Fruit fly (Drosophila melanogaster): ENCODE measurements around the gene grp.

Gene grp

dm6 chr2L:16729556-16729955 lies 49.7 kb downstream of the grp start, which contains the start of gene Tsen2:
Tsen2 (plus strand) TSS chr2L:16729777.
- TF ChIP-seq BEAF-32 (GFP tag; optimal IDR thresholded peaks at IDR 0.05) = peak; percentile 34
- peak; percentile 48 for TF ChIP-seq CG1603 (tag; optimal IDR thresholded peaks at IDR 0.05)
- no peak for TF ChIP-seq CG11093 (GFP tag; IDR thresholded peaks at IDR 0.05)
- no peak for TF ChIP-seq Hsf (GFP tag; optimal IDR thresholded peaks at IDR 0.05)
- peak; percentile 31 for TF ChIP-seq stwl (tag; optimal IDR thresholded peaks at IDR 0.05)
- no peak for TF ChIP-seq Abd-B (GFP tag; optimal IDR thresholded peaks at IDR 0.05)
- no peak for TF ChIP-seq gro (GFP tag; optimal IDR thresholded peaks at IDR 0.05)
- no peak for TF ChIP-seq fu2 (GFP tag; optimal IDR thresholded peaks at IDR 0.05)
- no peak for TF ChIP-seq pnt (GFP tag; optimal IDR thresholded peaks at IDR 0.05)
- peak; percentile 12 for TF ChIP-seq CG13424 (tag; optimal IDR thresholded peaks at IDR 0.05)
- TF ChIP-seq pzg (GFP tag; optimal IDR thresholded peaks at IDR 0.05) = peak; percentile 33
- TF ChIP-seq row (GFP tag; IDR thresholded peaks at IDR 0.05) = peak; percentile 36; the same call in 1 of the 3 replicates
- peak; percentile 17 for TF ChIP-seq CG4617 (GFP tag; optimal IDR thresholded peaks at IDR 0.05; ENCODE audit: borderline replicate concordance)
- TF ChIP-seq grn (GFP tag; optimal IDR thresholded peaks at IDR 0.05) = no peak
- peak; percentile 16 for TF ChIP-seq CG12391 (tag; optimal IDR thresholded peaks at IDR 0.05)
- TF ChIP-seq Sry-β (GFP tag; optimal IDR thresholded peaks at IDR 0.05) = peak; percentile 38
- TF ChIP-seq sens (GFP tag) = peak; percentile 86
- TF ChIP-seq CG42726 (GFP tag; IDR thresholded peaks at IDR 0.05; ENCODE audit: partially characterized antibody) = no peak
- peak; percentile 21; the same call in 1 of the 2 replicates for TF ChIP-seq CG13287 (GFP tag; IDR thresholded peaks at IDR 0.05; ENCODE audit: partially characterized antibody)
- peak; percentile 56 for TF ChIP-seq E2f2 (GFP tag; IDR thresholded peaks at IDR 0.05)
- peak; percentile 44 for TF ChIP-seq Dp (GFP tag; optimal IDR thresholded peaks at IDR 0.05)
- TF ChIP-seq MESR4 (GFP tag; optimal IDR thresholded peaks at IDR 0.05) = peak; percentile 47
- TF ChIP-seq CG34376 (GFP tag; optimal IDR thresholded peaks at IDR 0.05) = no peak
- TF ChIP-seq PHDP (tag; optimal IDR thresholded peaks at IDR 0.05) = peak; percentile 11
- TF ChIP-seq gfzf (GFP tag; optimal IDR thresholded peaks at IDR 0.05) = peak; percentile 74
- TF ChIP-seq lbe (GFP tag; optimal IDR thresholded peaks at IDR 0.05) = peak; percentile 9
- TF ChIP-seq Opbp (GFP tag; IDR thresholded peaks at IDR 0.05; ENCODE audit: partially characterized antibody) = no peak
- peak; percentile 71 for TF ChIP-seq MBD-R2 (GFP tag; IDR thresholded peaks at IDR 0.05)
- TF ChIP-seq CG8765 (GFP tag; IDR thresholded peaks at IDR 0.05) = no peak
- peak; percentile 20 for TF ChIP-seq Lhr (GFP tag; optimal IDR thresholded peaks at IDR 0.05)
- TF ChIP-seq grau (tag; optimal IDR thresholded peaks at IDR 0.05) = no peak
- TF ChIP-seq CG12071 (GFP tag; optimal IDR thresholded peaks at IDR 0.05) = no peak
- peak; percentile 36 for TF ChIP-seq Myb (GFP tag; optimal IDR thresholded peaks at IDR 0.05)

dm6 chr2L:16730939-16731338 lies 51.1 kb downstream of the grp start, which contains the start of gene CG17996:
CG17996 (minus strand) TSS chr2L:16731039.
- TF ChIP-seq gfzf (GFP tag; optimal IDR thresholded peaks at IDR 0.05) (peak; percentile 30), CG7928 (GFP tag; optimal IDR thresholded peaks at IDR 0.05) (no peak), row (GFP tag; IDR thresholded peaks at IDR 0.05) (no peak), unc-4 (GFP tag; IDR thresholded peaks at IDR 0.05; ENCODE audit: partially characterized antibody) (no peak)

dm6 chr2L:16731799-16732198 lies 51.9 kb downstream of the grp start, which contains the start of gene Prosbeta4:
Prosbeta4 (minus strand) TSS chr2L:16732133.
- TF ChIP-seq gfzf (GFP tag; optimal IDR thresholded peaks at IDR 0.05) = peak; percentile 42
- TF ChIP-seq pzg (GFP tag; optimal IDR thresholded peaks at IDR 0.05) = peak; percentile 15
- no peak for TF ChIP-seq Poxn (GFP tag; IDR thresholded peaks at IDR 0.05)
- TF ChIP-seq CG4617 (GFP tag; optimal IDR thresholded peaks at IDR 0.05; ENCODE audit: borderline replicate concordance) = peak; percentile 3
- peak; percentile 10; the same call in 1 of the 2 replicates for TF ChIP-seq CG42726 (GFP tag; IDR thresholded peaks at IDR 0.05; ENCODE audit: partially characterized antibody)
- TF ChIP-seq MBD-R2 (GFP tag; IDR thresholded peaks at IDR 0.05) = peak; percentile 50
- peak; percentile 68 for TF ChIP-seq MESR4 (GFP tag; optimal IDR thresholded peaks at IDR 0.05)
- TF ChIP-seq Dp (GFP tag; optimal IDR thresholded peaks at IDR 0.05) = peak; percentile 13
- TF ChIP-seq CG33213 (GFP tag; optimal IDR thresholded peaks at IDR 0.05) = no peak
- no peak for TF ChIP-seq CG16779 (GFP tag; IDR thresholded peaks at IDR 0.05)
